Worm (Caenorhabditis elegans) whole organism, early embryonic: ENCODE results near the gene srh-68.

Experiments used
- F13C5.2 ChIP-seq: sonication (generic microtip); optimal IDR thresholded peaks from 2 replicates; lab custom pipeline; 2017; ENCODE audit warnings: mild to moderate bottlenecking, missing genetic modification characterization, inconsistent platforms, missing compliant biosample characterization
- ama-1 ChIP-seq: fragments of 150-350 bp; optimal IDR thresholded peaks from 2 replicates; lab custom pipeline; 2014
- ceh-13 ChIP-seq: fragments of 200-800 bp; sonication (Bioruptor generic); optimal IDR thresholded peaks from 2 replicates; lab custom pipeline; 2018; ENCODE audit warnings: mild to moderate bottlenecking, missing genetic modification characterization, missing compliant biosample characterization
- flt-1 ChIP-seq: fragments of 200-800 bp; sonication (Bioruptor generic); IDR thresholded peaks from 2 replicates; pipeline ENCODE4 v1.3.6; 2022; ENCODE audit warnings: missing genetic modification characterization, missing compliant biosample characterization
- pes-1 ChIP-seq: fragments of 200-800 bp; sonication (Bioruptor generic); IDR thresholded peaks from 2 replicates; pipeline ENCODE4 v1.3.6; 2022; ENCODE audit warnings: missing genetic modification reagents, missing genetic modification characterization, missing compliant biosample characterization
- sea-1 ChIP-seq: fragments of 200-800 bp; sonication (Bioruptor generic); conservative IDR thresholded peaks from 2 replicates; pipeline ENCODE4 v1.3.6; 2022; ENCODE audit warnings: missing genetic modification characterization, missing compliant biosample characterization
- tbx-11 ChIP-seq: fragments of 200-800 bp; sonication (Bioruptor generic); IDR thresholded peaks from 2 replicates; pipeline ENCODE4 v1.3.6; 2022; ENCODE audit warnings: missing genetic modification characterization, missing compliant biosample characterization

DNA sequence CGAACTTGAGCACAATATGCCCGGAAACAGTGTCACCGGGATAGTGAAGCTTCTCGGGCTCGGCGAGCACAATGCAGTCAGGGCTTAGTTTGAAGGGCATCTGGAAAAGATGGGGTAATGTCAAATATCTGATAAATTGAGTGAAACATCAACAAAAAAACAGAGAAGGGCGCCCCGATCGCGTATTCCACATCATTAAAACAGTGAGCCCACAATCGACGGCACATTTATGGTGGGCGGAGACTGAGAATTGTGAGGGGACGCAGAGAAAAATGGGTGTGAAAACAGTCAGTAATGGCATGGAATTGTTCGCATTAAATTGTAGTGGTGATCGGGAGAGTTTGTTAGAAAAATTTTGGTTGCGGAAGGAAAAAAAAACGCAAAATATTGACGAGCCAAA lies 26.3 kb upstream of the srh-68 start, which contains the start of gene arrd-9:
- no peak for TF ChIP-seq ama-1 (lab: Kevin White, UChicago)
- TF ChIP-seq sea-1 (GFP tag; lab: Robert Waterston, UW) = no peak
- TF ChIP-seq flt-1 (GFP tag; lab: Robert Waterston, UW) = no peak
- TF ChIP-seq ceh-13 = no peak
- TF ChIP-seq pes-1 (GFP tag; lab: Robert Waterston, UW) = no peak
- no peak for TF ChIP-seq F13C5.2 (tag; lab: Kevin White, UChicago)
- TF ChIP-seq tbx-11 (GFP tag; lab: Robert Waterston, UW) = no peak
